Worm (Caenorhabditis elegans) whole organism, L3 larva: ENCODE data around the gene msp-55.
"Not testable (repeated sequence)": the region's sequence is repeated elsewhere in the genome, so short reads cannot be mapped to it uniquely, and the experiment has no call there.

Source experiments
- aly-2 ChIP-seq: fragments of 150-350 bp; optimal IDR thresholded peaks from 2 replicates; lab custom pipeline; 2014; ENCODE audit warnings: missing biosample characterization, missing genetic modification characterization
- ama-1 ChIP-seq: fragments of 150-350 bp; optimal IDR thresholded peaks from 2 replicates; lab custom pipeline; 2018
- ceh-82 ChIP-seq: fragments of 150-350 bp; optimal IDR thresholded peaks from 2 replicates; lab custom pipeline; 2014; ENCODE audit warnings: missing biosample characterization, missing genetic modification characterization
- ceh-9 ChIP-seq: sonication (generic microtip); optimal IDR thresholded peaks from 2 replicates; lab custom pipeline; 2018; ENCODE audit warnings: missing biosample characterization, missing genetic modification characterization
- nhr-12 ChIP-seq: fragments of 150-350 bp; optimal IDR thresholded peaks from 2 replicates; lab custom pipeline; 2014; ENCODE audit warnings: missing biosample characterization, missing genetic modification characterization
- nhr-23 ChIP-seq: fragments of 150-350 bp; optimal IDR thresholded peaks from 2 replicates; lab custom pipeline; 2014; ENCODE audit warnings: missing biosample characterization, missing genetic modification reagents, missing genetic modification characterization
- pha-4 ChIP-seq: fragments of 150-350 bp; optimal IDR thresholded peaks from 2 replicates; lab custom pipeline; 2014; ENCODE audit warnings: missing biosample characterization, missing genetic modification reagents, missing genetic modification characterization
- unc-39 ChIP-seq: sonication (generic microtip); optimal IDR thresholded peaks from 4 replicates; lab custom pipeline; 2017; ENCODE audit warnings: missing biosample characterization, missing genetic modification characterization
- zag-1 ChIP-seq: fragments of 150-350 bp; optimal IDR thresholded peaks from 2 replicates; lab custom pipeline; 2014; ENCODE audit warnings: missing biosample characterization, missing genetic modification characterization

DNA sequence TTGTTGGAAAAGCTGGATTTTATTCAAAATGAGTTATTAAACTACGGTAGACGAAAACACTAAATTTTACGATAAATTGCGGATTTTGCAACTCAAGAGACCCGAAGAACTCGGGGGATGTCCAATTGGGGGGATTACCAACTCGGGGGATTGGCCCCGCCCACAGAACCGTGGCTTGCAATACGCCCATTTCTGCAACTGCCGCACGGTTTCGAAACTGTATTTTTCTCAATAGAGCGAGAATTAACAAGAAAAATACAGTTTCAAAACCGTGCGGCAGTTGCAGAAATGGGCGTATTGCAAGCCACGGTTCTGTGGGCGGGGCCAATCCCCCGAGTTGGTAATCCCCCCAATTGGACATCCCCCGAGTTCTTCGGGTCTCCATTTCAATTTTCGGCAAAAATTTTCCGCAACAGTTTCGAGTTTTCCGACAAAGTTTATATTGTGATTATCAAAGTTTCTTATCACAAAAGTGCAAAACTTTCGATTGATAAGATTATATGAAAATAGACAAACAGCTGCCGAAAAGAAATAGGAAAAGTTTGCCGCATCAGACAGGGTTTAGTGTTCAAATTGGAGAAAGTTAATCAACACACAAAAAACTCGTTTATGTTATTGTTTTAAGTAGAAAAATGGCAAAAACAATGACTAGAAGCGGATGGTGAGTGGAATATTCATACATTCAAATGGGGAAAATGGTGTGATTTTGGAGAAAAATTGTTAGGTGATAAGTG is 34.1 kb upstream of the msp-55 start:
- not testable (repeated sequence) for TF ChIP-seq pha-4; aly-2; nhr-12 (tag; lab: Kevin White, UChicago); ceh-82 (tag; lab: Kevin White, UChicago); zag-1; ceh-9 (tag; lab: Kevin White, UChicago); ama-1 (lab: Kevin White, UChicago); unc-39 (tag; lab: Kevin White, UChicago)
- TF ChIP-seq nhr-23 (tag; lab: Kevin White, UChicago) = peak; percentile 28
